Worm (Caenorhabditis elegans): ENCODE data around the gene myrf-2.

DNA sequence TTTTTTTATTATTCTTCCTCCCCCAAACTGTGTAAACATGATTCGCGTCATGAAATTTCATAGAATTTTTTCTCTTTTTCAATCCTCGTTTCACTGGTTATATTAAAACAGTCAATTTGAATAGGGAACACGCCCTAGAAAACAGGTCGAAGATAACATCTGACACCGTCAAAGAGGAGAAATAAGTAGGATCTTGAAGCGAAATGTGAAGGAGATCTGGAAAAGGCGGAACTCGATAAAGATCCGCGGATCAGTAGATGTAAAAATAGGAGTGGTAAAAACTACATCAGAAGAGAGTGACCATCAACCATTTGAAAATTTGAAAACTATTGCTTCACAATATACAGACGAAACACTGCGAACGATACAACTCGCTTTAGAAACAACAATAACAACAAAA lies 33.0 kb upstream of the myrf-2 start:
- TF ChIP-seq madf-10 (tag; optimal IDR thresholded peaks at IDR 0.05): no peak
- TF ChIP-seq nhr-120 (GFP tag; IDR thresholded peaks at IDR 0.05): no peak
- TF ChIP-seq bed-1 (GFP tag; IDR thresholded peaks at IDR 0.05): no peak
- TF ChIP-seq dpff-1 (tag; optimal IDR thresholded peaks at IDR 0.05): no peak

Measured in whole organism, young adult.